Worm (Caenorhabditis elegans): ENCODE results near the gene osm-7.

- TF ChIP-seq ceh-58 (GFP tag; IDR thresholded peaks at IDR 0.05) (no peak), K11D2.4 (GFP tag; IDR thresholded peaks at IDR 0.05) (no peak), ama-1 (optimal IDR thresholded peaks at IDR 0.05) (no peak), ama-1 (GFP tag; optimal IDR thresholded peaks at IDR 0.05) (no peak), pbrm-1 (GFP tag; IDR thresholded peaks at IDR 0.05) (no peak), lin-54 (GFP tag; optimal IDR thresholded peaks at IDR 0.05) (no peak), F33H1.4 (GFP tag; IDR thresholded peaks at IDR 0.05) (no peak), snpc-4 (GFP tag; optimal IDR thresholded peaks at IDR 0.05) (no peak), snpc-4 (tag; optimal IDR thresholded peaks at IDR 0.05) (no peak), cebp-1 (GFP tag; IDR thresholded peaks at IDR 0.05) (no peak), cebp-1 (tag; optimal IDR thresholded peaks at IDR 0.05) (no peak), zfh-2 (GFP tag; conservative IDR thresholded peaks at IDR 0.05) (peak; percentile 85)
These were observed 28.9 kb downstream of the osm-7 start for ce11 chrIII:13604834-13605233.
